Worm (Caenorhabditis elegans): ENCODE measurements around the gene M02G9.4.

DNA sequence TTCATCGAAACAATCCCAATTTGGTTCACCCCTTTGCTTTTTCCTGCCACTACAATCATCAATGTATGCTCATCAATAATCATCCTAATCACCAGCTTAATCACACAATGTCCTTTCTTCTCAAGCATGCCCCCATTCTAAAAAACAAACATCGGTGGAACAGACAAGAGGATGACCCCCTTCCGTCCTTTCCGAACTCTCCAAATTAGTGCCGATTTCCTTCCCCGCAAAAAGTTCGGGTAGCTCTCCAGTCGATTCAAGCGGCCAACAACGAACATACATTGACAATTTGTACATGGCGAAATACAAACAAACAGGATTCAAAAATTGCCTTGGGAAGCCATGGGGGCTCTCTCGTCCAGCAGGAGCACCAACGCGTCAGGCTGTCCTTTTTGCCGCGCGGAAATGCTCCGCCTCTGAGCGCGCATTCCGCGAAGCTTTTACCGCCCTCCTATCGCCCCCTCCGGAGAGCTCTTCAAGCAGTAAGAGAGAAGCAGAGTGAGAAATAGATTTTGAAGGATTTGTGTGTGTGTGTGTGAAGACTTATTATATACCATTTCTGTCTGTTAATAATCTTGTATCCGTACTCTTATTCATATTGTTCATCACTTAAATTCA lies 8.6 kb downstream of the M02G9.4 start, which contains the start of gene appg-1:
- TF ChIP-seq tab-1 (GFP tag; IDR thresholded peaks at IDR 0.05): no peak
- no peak for TF ChIP-seq ztf-23 (GFP tag; IDR thresholded peaks at IDR 0.05)
- TF ChIP-seq cog-1 (tag; optimal IDR thresholded peaks at IDR 0.05): no peak
